Fruit fly (Drosophila melanogaster): Measurements from ENCODE around the gene Rpp20.
A peak's percentile ranks its signal among the peaks of the same experiment; 100 is the strongest.

DNA sequence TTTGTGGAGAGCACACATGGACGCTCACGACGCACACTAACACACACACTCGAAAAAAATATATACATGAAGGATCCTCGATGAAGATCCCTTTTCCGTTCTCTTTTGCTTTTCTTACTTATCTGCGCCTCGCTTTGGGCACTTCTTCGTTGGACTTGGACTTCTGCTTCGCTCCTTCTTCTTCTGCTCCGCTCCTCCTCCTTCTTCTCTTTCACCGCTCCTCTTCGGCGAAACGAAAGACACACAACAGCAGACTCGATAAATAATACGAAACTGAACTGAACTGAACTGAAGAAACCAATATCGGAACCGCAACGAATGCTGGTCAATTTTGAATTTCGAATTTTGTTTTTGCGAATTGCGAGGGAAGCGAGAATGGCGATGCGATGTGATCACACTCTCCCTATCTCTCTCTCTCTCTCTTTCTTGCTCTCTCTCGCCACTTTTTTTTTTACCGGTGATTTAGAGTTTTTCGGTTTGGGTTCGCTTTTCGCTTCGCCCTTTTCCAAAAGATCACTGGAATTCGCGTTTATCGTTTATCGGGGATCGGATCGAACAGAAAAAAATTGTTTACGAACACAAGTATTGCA, 38.6 kb downstream of the Rpp20 start:
- TF ChIP-seq Mnt (GFP tag; optimal IDR thresholded peaks at IDR 0.05) (no peak), CG11617 (GFP tag; optimal IDR thresholded peaks at IDR 0.05) (no peak), cnc (optimal IDR thresholded peaks at IDR 0.05) (no peak), tj (GFP tag; optimal IDR thresholded peaks at IDR 0.05) (no peak), pad (GFP tag; optimal IDR thresholded peaks at IDR 0.05) (peak; percentile 23), ovo (GFP tag; optimal IDR thresholded peaks at IDR 0.05) (no peak), CG14711 (tag; optimal IDR thresholded peaks at IDR 0.05) (no peak)
